Fruit fly (Drosophila melanogaster) S2 (cell line): ENCODE measurements around the gene natalisin.

ENCODE experiments used
- CG8478 ChIP-seq: fragments of >200 bp; optimal IDR thresholded peaks from 2 replicates; lab custom pipeline; 2018
- CTCF ChIP-seq, 2 experiments: fragments of >200 bp; optimal IDR thresholded peaks; 2 replicates each; lab custom pipeline; 2018

DNA sequence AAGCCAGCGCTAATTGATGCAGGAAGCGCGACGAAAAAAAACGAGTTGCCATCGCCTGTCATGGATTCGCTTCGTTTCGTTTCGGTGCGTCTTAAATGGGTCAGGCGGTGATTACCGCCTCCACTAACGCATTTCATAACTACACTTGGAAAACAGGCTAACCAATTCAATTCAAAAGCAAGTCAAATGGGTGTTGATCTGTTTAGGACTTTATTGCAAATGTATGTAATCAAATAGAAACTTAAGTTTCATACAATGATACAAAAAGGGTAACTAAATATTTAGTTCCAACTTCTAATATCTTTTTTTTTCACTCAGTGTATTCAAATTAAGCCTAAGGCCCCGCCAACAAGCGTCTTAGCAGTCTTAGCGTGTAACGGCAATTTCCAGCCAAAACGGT is 6.4 kb downstream of the natalisin start:
- TF ChIP-seq CG8478 = no peak
- no peak for TF ChIP-seq CTCF (optimal IDR thresholded peaks at IDR 0.05; lab: Kevin White, UChicago)
